Worm (Caenorhabditis elegans): ENCODE data around the gene cct-1.

- TF ChIP-seq him-1 (tag; optimal IDR thresholded peaks at IDR 0.05), result no peak
- no peak for TF ChIP-seq W03F9.2 (tag; optimal IDR thresholded peaks at IDR 0.05)
Measured at ce11 chrII:8162120-8162648, 23.1 kb upstream of the cct-1 start, which contains the start of the genes emb-27 and rrf-3.
